Worm (Caenorhabditis elegans) whole organism, midembryonic: ENCODE results near the gene K09E9.7.

Source experiments
- T22C8.4 ChIP-seq: fragments of 200-800 bp; sonication (Bioruptor generic); IDR thresholded peaks from 2 replicates; pipeline ENCODE4 v1.3.6; 2022; ENCODE audit warnings: missing genetic modification characterization, missing compliant biosample characterization
- cog-1 ChIP-seq: sonication (generic microtip); optimal IDR thresholded peaks from 2 replicates; lab custom pipeline; 2016; ENCODE audit warnings: missing genetic modification characterization, missing compliant biosample characterization
- flt-1 ChIP-seq: fragments of 200-800 bp; sonication (Bioruptor generic); IDR thresholded peaks from 2 replicates; pipeline ENCODE4 v1.3.6; 2022; ENCODE audit warnings: missing genetic modification characterization, missing compliant biosample characterization
- klf-2 ChIP-seq: fragments of 200-800 bp; sonication (Bioruptor generic); conservative IDR thresholded peaks from 2 replicates; pipeline ENCODE4 v1.3.6; 2022; ENCODE audit warnings: missing genetic modification reagents, missing genetic modification characterization, missing compliant biosample characterization
- ref-1 ChIP-seq: fragments of 200-800 bp; sonication (Bioruptor generic); conservative IDR thresholded peaks from 2 replicates; pipeline ENCODE4 v1.3.6; 2022; ENCODE audit warnings: missing genetic modification reagents, missing genetic modification characterization, missing compliant biosample characterization
- ztf-23 ChIP-seq: fragments of 200-800 bp; sonication (Bioruptor generic); IDR thresholded peaks from 2 replicates; pipeline ENCODE4 v1.3.6; 2022; ENCODE audit warnings: missing genetic modification reagents, missing genetic modification characterization, missing compliant biosample characterization
- ztf-29 ChIP-seq: fragments of 200-800 bp; sonication (Bioruptor generic); IDR thresholded peaks from 2 replicates; pipeline ENCODE4 v1.3.6; 2022; ENCODE audit warnings: missing genetic modification reagents, missing genetic modification characterization, missing compliant biosample characterization

- TF ChIP-seq cog-1 (tag; lab: Kevin White, UChicago) (no peak), klf-2 (GFP tag; lab: Robert Waterston, UW) (no peak), ztf-29 (no peak), T22C8.4 (GFP tag; lab: Robert Waterston, UW) (no peak), flt-1 (no peak), ztf-23 (no peak), ref-1 (GFP tag; lab: Robert Waterston, UW) (no peak)
Measured at ce11 chrX:15641380-15641779, 677 bp downstream of the K09E9.7 start.
